Fruit fly (Drosophila melanogaster): ENCODE measurements around the gene Sas-6.

dm6 chr3R:29990681-29991080, 4.5 kb upstream of the Sas-6 start:
- no peak for TF ChIP-seq CG8478 (optimal IDR thresholded peaks at IDR 0.05)
- no peak for TF ChIP-seq CTCF (optimal IDR thresholded peaks at IDR 0.05)
